Fruit fly (Drosophila melanogaster): ENCODE measurements around the gene AcCoAS.

DNA sequence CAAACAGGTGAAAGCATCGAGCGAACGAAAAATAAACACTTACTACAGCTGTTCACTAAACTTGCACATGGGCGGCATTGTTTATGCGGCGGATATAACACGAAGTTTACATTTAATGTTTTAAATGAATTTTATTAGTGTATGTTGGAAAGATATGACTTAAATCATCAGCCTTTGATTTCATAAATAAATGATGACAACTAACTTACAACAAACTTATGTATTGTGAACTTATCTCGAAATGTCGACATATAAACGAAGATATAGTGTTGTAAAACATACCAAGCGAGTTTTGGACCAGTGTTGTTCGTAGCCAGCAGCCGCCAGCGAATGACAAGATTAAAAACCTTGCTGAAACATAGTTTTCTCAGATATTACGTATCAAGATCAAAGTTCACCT, 24.4 kb upstream of the AcCoAS start, which contains the start of the genes CG11309 and CG7632:
- peak; percentile 100 for TF ChIP-seq Eip75B (GFP tag; optimal IDR thresholded peaks at IDR 0.05)
- TF ChIP-seq CG6808 (GFP tag; optimal IDR thresholded peaks at IDR 0.05) = peak; percentile 99
- TF ChIP-seq CG1621 (tag; optimal IDR thresholded peaks at IDR 0.05) = peak; percentile 99

All from whole organism, prepupa.